Worm (Caenorhabditis elegans) whole organism, mixed stage, embryonic: ENCODE results near the gene flp-6.

Source experiments
- M03D4.4 ChIP-seq: sonication (generic microtip); optimal IDR thresholded peaks from 2 replicates; lab custom pipeline; 2017; ENCODE audit warnings: mild to moderate bottlenecking, missing genetic modification characterization, missing compliant biosample characterization
- bed-3 ChIP-seq: fragments of 200-800 bp; sonication (Bioruptor generic); optimal IDR thresholded peaks from 3 replicates; lab custom pipeline; 2018; ENCODE audit warnings: mild to moderate bottlenecking, missing genetic modification characterization, moderate library complexity, missing compliant biosample characterization
- blmp-1 ChIP-seq: fragments of 150-350 bp; optimal IDR thresholded peaks from 2 replicates; lab custom pipeline; 2014; ENCODE audit warnings: missing biosample characterization, missing genetic modification characterization
- ceh-39 ChIP-seq: fragments of 150-350 bp; optimal IDR thresholded peaks from 2 replicates; lab custom pipeline; 2014; ENCODE audit warnings: missing biosample characterization, missing genetic modification characterization
- ceh-83 ChIP-seq: fragments of 200-800 bp; sonication (Bioruptor generic); optimal IDR thresholded peaks from 2 replicates; lab custom pipeline; 2018; ENCODE audit warnings: mild to moderate bottlenecking, missing genetic modification characterization, missing compliant biosample characterization
- ces-1 ChIP-seq: fragments of 150-350 bp; optimal IDR thresholded peaks from 2 replicates; lab custom pipeline; 2014; ENCODE audit warnings: missing biosample characterization, missing genetic modification reagents, missing genetic modification characterization
- cnd-1 ChIP-seq: fragments of 200-800 bp; sonication (Bioruptor generic); optimal IDR thresholded peaks from 2 replicates; lab custom pipeline; 2018; ENCODE audit warnings: mild to moderate bottlenecking, missing genetic modification characterization, missing compliant biosample characterization
- drap-1 ChIP-seq: fragments of 200-800 bp; sonication (Bioruptor generic); optimal IDR thresholded peaks from 3 replicates; lab custom pipeline; 2018; ENCODE audit warnings: mild to moderate bottlenecking, missing genetic modification characterization, missing compliant biosample characterization
- elt-1 ChIP-seq: sonication (generic microtip); optimal IDR thresholded peaks from 2 replicates; lab custom pipeline; 2017; ENCODE audit warnings: missing genetic modification characterization, mild to moderate bottlenecking, missing compliant biosample characterization, antibody characterized with exemption, moderate library complexity, borderline replicate concordance; ENCODE audit not compliant: insufficient read depth
- elt-3 ChIP-seq: fragments of 150-350 bp; optimal IDR thresholded peaks from 2 replicates; lab custom pipeline; 2014; ENCODE audit warnings: missing biosample characterization, missing genetic modification characterization
- flh-1 ChIP-seq: fragments of 200-800 bp; sonication (Bioruptor generic); optimal IDR thresholded peaks from 2 replicates; lab custom pipeline; 2018; ENCODE audit warnings: mild to moderate bottlenecking, missing genetic modification characterization, moderate library complexity, missing compliant biosample characterization
- ham-2 ChIP-seq: fragments of 200-800 bp; sonication (Bioruptor generic); optimal IDR thresholded peaks from 2 replicates; lab custom pipeline; 2018; ENCODE audit warnings: mild to moderate bottlenecking, missing genetic modification characterization, missing compliant biosample characterization
- hlh-1 ChIP-seq: fragments of 150-350 bp; optimal IDR thresholded peaks from 2 replicates; lab custom pipeline; 2014; ENCODE audit warnings: missing biosample characterization, missing genetic modification reagents, missing genetic modification characterization
- lin-32 ChIP-seq: fragments of 200-800 bp; sonication (Bioruptor generic); optimal IDR thresholded peaks from 2 replicates; lab custom pipeline; 2018; ENCODE audit warnings: mild to moderate bottlenecking, missing genetic modification characterization, missing compliant biosample characterization
- lsy-2 ChIP-seq: fragments of 150-350 bp; optimal IDR thresholded peaks from 2 replicates; lab custom pipeline; 2014; ENCODE audit warnings: missing biosample characterization, missing genetic modification characterization
- mab-5 ChIP-seq: fragments of 150-350 bp; optimal IDR thresholded peaks from 2 replicates; lab custom pipeline; 2014; ENCODE audit warnings: missing biosample characterization, missing genetic modification characterization
- mep-1 ChIP-seq: fragments of 150-350 bp; optimal IDR thresholded peaks from 2 replicates; lab custom pipeline; 2017; ENCODE audit warnings: missing biosample characterization, missing genetic modification reagents, missing genetic modification characterization, inconsistent platforms
- mls-2 ChIP-seq: sonication (generic microtip); optimal IDR thresholded peaks from 2 replicates; lab custom pipeline; 2016; ENCODE audit warnings: mild to moderate bottlenecking, missing genetic modification characterization, moderate library complexity, missing compliant biosample characterization
- nhr-2 ChIP-seq: fragments of 150-350 bp; optimal IDR thresholded peaks from 2 replicates; lab custom pipeline; 2014; ENCODE audit warnings: missing biosample characterization, missing genetic modification characterization
- nhr-237 ChIP-seq: fragments of 150-350 bp; optimal IDR thresholded peaks from 2 replicates; lab custom pipeline; 2014; ENCODE audit warnings: missing biosample characterization, missing genetic modification characterization
- nhr-28 ChIP-seq: fragments of 150-350 bp; optimal IDR thresholded peaks from 2 replicates; lab custom pipeline; 2014; ENCODE audit warnings: missing biosample characterization, missing genetic modification characterization
- pha-4 ChIP-seq: fragments of 150-350 bp; optimal IDR thresholded peaks from 2 replicates; lab custom pipeline; 2018; ENCODE audit warnings: missing biosample characterization, missing genetic modification reagents, missing genetic modification characterization
- sem-2 ChIP-seq: fragments of 200-800 bp; sonication (Bioruptor generic); optimal IDR thresholded peaks from 2 replicates; lab custom pipeline; 2018; ENCODE audit warnings: mild to moderate bottlenecking, missing genetic modification characterization, missing compliant biosample characterization
- snpc-4 ChIP-seq: fragments of 150-350 bp; optimal IDR thresholded peaks from 2 replicates; lab custom pipeline; 2014; ENCODE audit warnings: missing biosample characterization, missing genetic modification characterization
- sptf-1 ChIP-seq: sonication (generic microtip); optimal IDR thresholded peaks from 2 replicates; lab custom pipeline; 2017; ENCODE audit warnings: mild to moderate bottlenecking, missing genetic modification characterization, moderate library complexity, missing compliant biosample characterization
- tbx-8 ChIP-seq: fragments of 200-800 bp; sonication (Bioruptor generic); optimal IDR thresholded peaks from 2 replicates; lab custom pipeline; 2018; ENCODE audit warnings: mild to moderate bottlenecking, missing genetic modification characterization, moderate library complexity, missing compliant biosample characterization
- unc-120 ChIP-seq: sonication (generic microtip); optimal IDR thresholded peaks from 2 replicates; lab custom pipeline; 2017; ENCODE audit warnings: missing genetic modification characterization, missing compliant biosample characterization; ENCODE audit not compliant: poor library complexity, severe bottlenecking
- unc-62 ChIP-seq: fragments of 150-350 bp; optimal IDR thresholded peaks from 2 replicates; lab custom pipeline; 2014; ENCODE audit warnings: missing biosample characterization, missing genetic modification reagents, missing genetic modification characterization
- zip-8 ChIP-seq: fragments of 150-350 bp; optimal IDR thresholded peaks from 2 replicates; lab custom pipeline; 2014; ENCODE audit warnings: missing biosample characterization, missing genetic modification characterization
- ztf-11 ChIP-seq: fragments of 150-350 bp; optimal IDR thresholded peaks from 2 replicates; lab custom pipeline; 2014; ENCODE audit warnings: missing biosample characterization, missing genetic modification characterization

flp-6 gene

DNA sequence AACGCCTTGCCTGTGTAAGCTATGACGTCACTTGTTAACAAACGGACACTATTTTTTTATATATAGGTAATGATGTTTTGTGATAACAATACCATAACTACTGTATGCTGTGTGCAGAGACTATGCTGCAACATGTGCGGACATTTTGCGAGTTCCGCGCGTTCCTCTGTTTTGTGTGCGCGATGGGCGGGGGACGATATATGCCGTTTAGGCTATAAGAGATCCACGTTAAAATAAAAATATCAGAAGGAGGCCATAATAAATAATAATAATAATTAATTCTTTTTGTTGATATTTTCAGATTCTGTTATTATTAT is 31.8 kb upstream of the flp-6 start:
- TF ChIP-seq mab-5 (tag; lab: Kevin White, UChicago) (no peak), mls-2 (no peak)

- TF ChIP-seq unc-120 (no peak), zip-8 (tag; lab: Kevin White, UChicago) (no peak), ham-2 (no peak), ceh-83 (no peak), snpc-4 (tag; lab: Kevin White, UChicago) (no peak), sptf-1 (no peak), lin-32 (GFP tag; lab: Kevin White, UChicago) (no peak), mls-2 (no peak), pha-4 (tag; lab: Kevin White, UChicago) (no peak), ztf-11 (tag; lab: Kevin White, UChicago) (no peak), M03D4.4 (tag; lab: Kevin White, UChicago) (no peak), sem-2 (GFP tag; lab: Kevin White, UChicago) (no peak), unc-62 (GFP tag; lab: Kevin White, UChicago) (no peak), lsy-2 (tag; lab: Kevin White, UChicago) (no peak), hlh-1 (tag; lab: Kevin White, UChicago) (no peak), nhr-237 (tag; lab: Kevin White, UChicago) (no peak)
These were observed 30.7 kb upstream of the flp-6 start for ce11 chrV:9441046-9441445.

- no peak for TF ChIP-seq nhr-2 (tag; lab: Kevin White, UChicago)
- TF ChIP-seq tbx-8 (GFP tag; lab: Kevin White, UChicago), result no peak
- no peak for TF ChIP-seq ztf-11 (tag; lab: Kevin White, UChicago)
- no peak for TF ChIP-seq snpc-4 (tag; lab: Kevin White, UChicago)
- no peak for TF ChIP-seq elt-1 (tag; lab: Kevin White, UChicago)
- no peak for TF ChIP-seq nhr-28 (tag; lab: Kevin White, UChicago)
- no peak for TF ChIP-seq lsy-2 (tag; lab: Kevin White, UChicago)
- TF ChIP-seq drap-1 (GFP tag; lab: Kevin White, UChicago), result no peak
- TF ChIP-seq ces-1, result no peak
- no peak for TF ChIP-seq flh-1 (GFP tag; lab: Kevin White, UChicago)
- TF ChIP-seq bed-3 (GFP tag; lab: Kevin White, UChicago), result no peak
- TF ChIP-seq, all 35 proteins: peak for 0
These were observed 29.3 kb upstream of the flp-6 start for ce11 chrV:9442471-9442870.

ce11 chrV:9443109-9443508 is 28.7 kb upstream of the flp-6 start:
- TF ChIP-seq M03D4.4 (tag; lab: Kevin White, UChicago) (no peak), sem-2 (GFP tag; lab: Kevin White, UChicago) (no peak), elt-3 (tag; lab: Kevin White, UChicago) (no peak), ces-1 (no peak), mep-1 (no peak)

ce11 chrV:9443748-9444147 is 28.0 kb upstream of the flp-6 start, which contains the start of gene wdr-62:
Gene wdr-62, plus strand, starts transcription at chrV:9444048.
- TF ChIP-seq M03D4.4 (tag; lab: Kevin White, UChicago) (no peak), ceh-39 (tag; lab: Kevin White, UChicago) (no peak), lin-32 (GFP tag; lab: Kevin White, UChicago) (no peak), blmp-1 (tag; lab: Kevin White, UChicago) (no peak), elt-3 (tag; lab: Kevin White, UChicago) (no peak), cnd-1 (tag; lab: Kevin White, UChicago) (no peak), nhr-2 (tag; lab: Kevin White, UChicago) (no peak), pha-4 (tag; lab: Kevin White, UChicago) (no peak), hlh-1 (tag; lab: Kevin White, UChicago) (no peak), sem-2 (GFP tag; lab: Kevin White, UChicago) (no peak), unc-120 (no peak), unc-62 (GFP tag; lab: Kevin White, UChicago) (no peak), flh-1 (GFP tag; lab: Kevin White, UChicago) (no peak)
- TF ChIP-seq, all 35 proteins: peak for 0

DNA sequence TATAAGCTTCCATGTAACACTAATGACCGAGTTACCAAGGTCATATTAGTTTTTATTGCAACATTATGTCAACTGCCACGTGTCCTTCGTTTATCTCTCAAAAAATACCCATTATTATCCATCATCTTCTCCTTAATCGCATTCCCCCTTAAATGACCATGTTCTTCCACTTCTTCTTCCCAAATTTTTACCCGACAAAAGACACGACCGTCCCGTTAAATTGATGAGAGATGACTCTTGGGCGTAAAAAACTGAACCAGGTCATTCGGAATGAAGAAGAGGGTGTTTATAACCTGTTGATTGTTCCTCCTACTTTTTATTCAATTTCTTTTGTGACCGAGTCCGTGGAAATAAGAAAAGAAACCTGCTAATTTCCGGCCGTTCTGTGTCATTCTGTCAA is 27.2 kb upstream of the flp-6 start:
- no peak for TF ChIP-seq M03D4.4 (tag; lab: Kevin White, UChicago)
- no peak for TF ChIP-seq nhr-28 (tag; lab: Kevin White, UChicago)
- no peak for TF ChIP-seq ham-2
- TF ChIP-seq bed-3 (GFP tag; lab: Kevin White, UChicago), result no peak
